Worm (Caenorhabditis elegans) whole organism, mixed stage, embryonic: Measurements from ENCODE around the gene Y57A10C.10.

ENCODE experiments used
- bed-3 ChIP-seq: fragments of 200-800 bp; sonication (Bioruptor generic); optimal IDR thresholded peaks from 3 replicates; lab custom pipeline; 2018; ENCODE audit warnings: mild to moderate bottlenecking, missing genetic modification characterization, moderate library complexity, missing compliant biosample characterization
- blmp-1 ChIP-seq: fragments of 150-350 bp; optimal IDR thresholded peaks from 2 replicates; lab custom pipeline; 2014; ENCODE audit warnings: missing biosample characterization, missing genetic modification characterization
- ceh-39 ChIP-seq: fragments of 150-350 bp; optimal IDR thresholded peaks from 2 replicates; lab custom pipeline; 2014; ENCODE audit warnings: missing biosample characterization, missing genetic modification characterization
- ces-1 ChIP-seq: fragments of 150-350 bp; optimal IDR thresholded peaks from 2 replicates; lab custom pipeline; 2014; ENCODE audit warnings: missing biosample characterization, missing genetic modification reagents, missing genetic modification characterization
- cnd-1 ChIP-seq: fragments of 200-800 bp; sonication (Bioruptor generic); optimal IDR thresholded peaks from 2 replicates; lab custom pipeline; 2018; ENCODE audit warnings: mild to moderate bottlenecking, missing genetic modification characterization, missing compliant biosample characterization
- elt-3 ChIP-seq: fragments of 150-350 bp; optimal IDR thresholded peaks from 2 replicates; lab custom pipeline; 2014; ENCODE audit warnings: missing biosample characterization, missing genetic modification characterization
- mep-1 ChIP-seq: fragments of 150-350 bp; optimal IDR thresholded peaks from 2 replicates; lab custom pipeline; 2017; ENCODE audit warnings: missing biosample characterization, missing genetic modification reagents, missing genetic modification characterization, inconsistent platforms
- nhr-237 ChIP-seq: fragments of 150-350 bp; optimal IDR thresholded peaks from 2 replicates; lab custom pipeline; 2014; ENCODE audit warnings: missing biosample characterization, missing genetic modification characterization
- nhr-28 ChIP-seq: fragments of 150-350 bp; optimal IDR thresholded peaks from 2 replicates; lab custom pipeline; 2014; ENCODE audit warnings: missing biosample characterization, missing genetic modification characterization
- pha-4 ChIP-seq: fragments of 150-350 bp; optimal IDR thresholded peaks from 2 replicates; lab custom pipeline; 2018; ENCODE audit warnings: missing biosample characterization, missing genetic modification reagents, missing genetic modification characterization
- unc-120 ChIP-seq: sonication (generic microtip); optimal IDR thresholded peaks from 2 replicates; lab custom pipeline; 2017; ENCODE audit warnings: missing genetic modification characterization, missing compliant biosample characterization; ENCODE audit not compliant: poor library complexity, severe bottlenecking
- unc-39 ChIP-seq: fragments of 150-350 bp; optimal IDR thresholded peaks from 2 replicates; lab custom pipeline; 2014; ENCODE audit warnings: missing biosample characterization, missing genetic modification characterization
- unc-62 ChIP-seq: fragments of 150-350 bp; optimal IDR thresholded peaks from 2 replicates; lab custom pipeline; 2014; ENCODE audit warnings: missing biosample characterization, missing genetic modification reagents, missing genetic modification characterization
- ztf-11 ChIP-seq: fragments of 150-350 bp; optimal IDR thresholded peaks from 2 replicates; lab custom pipeline; 2014; ENCODE audit warnings: missing biosample characterization, missing genetic modification characterization

- no peak for TF ChIP-seq ceh-39
- no peak for TF ChIP-seq pha-4 (tag; lab: Kevin White, UChicago)
- TF ChIP-seq unc-62 (GFP tag; lab: Kevin White, UChicago): no peak
- no peak for TF ChIP-seq blmp-1 (tag; lab: Kevin White, UChicago)
- TF ChIP-seq elt-3 (tag; lab: Kevin White, UChicago): no peak
- no peak for TF ChIP-seq bed-3 (GFP tag; lab: Kevin White, UChicago)
- no peak for TF ChIP-seq cnd-1
- TF ChIP-seq unc-120 (tag; lab: Kevin White, UChicago): no peak
- no peak for TF ChIP-seq nhr-28 (tag; lab: Kevin White, UChicago)
- no peak for TF ChIP-seq nhr-237 (tag; lab: Kevin White, UChicago)
- TF ChIP-seq mep-1 (tag; lab: Kevin White, UChicago): no peak
- no peak for TF ChIP-seq ces-1 (GFP tag; lab: Kevin White, UChicago)
- TF ChIP-seq ztf-11 (tag; lab: Kevin White, UChicago): no peak
- TF ChIP-seq unc-39 (tag; lab: Kevin White, UChicago): no peak
These were observed 15.3 kb downstream of the Y57A10C.10 start, which contains the start of gene daf-22 for ce11 chrII:12425644-12426222.
